Fruit fly (Drosophila melanogaster) whole organism, adult: Measurements from ENCODE around the gene sfl.

Experiments
- CG11617 ChIP-seq: fragments of 200-800 bp; sonication (Bioruptor generic); optimal IDR thresholded peaks from 2 replicates; lab custom pipeline; 2017; ENCODE audit warnings: mild to moderate bottlenecking, missing biosample characterization, missing genetic modification reagents, missing genetic modification characterization
- CG12768 ChIP-seq: fragments of 200-800 bp; sonication (Bioruptor generic); optimal IDR thresholded peaks from 2 replicates; lab custom pipeline; 2017; ENCODE audit warnings: missing biosample characterization, missing genetic modification characterization, mild to moderate bottlenecking, moderate library complexity, missing genetic modification reagents
- CG14711 ChIP-seq: fragments of 200-800 bp; sonication (Bioruptor generic); optimal IDR thresholded peaks from 2 replicates; lab custom pipeline; 2018; ENCODE audit warnings: missing biosample characterization, mild to moderate bottlenecking, missing genetic modification characterization, moderate library complexity
- CG1620 ChIP-seq: fragments of 200-800 bp; sonication (Bioruptor generic); optimal IDR thresholded peaks from 2 replicates; lab custom pipeline; 2016; ENCODE audit warnings: missing biosample characterization, missing genetic modification characterization
- CG33017 ChIP-seq: fragments of 200-800 bp; sonication (Bioruptor generic); optimal IDR thresholded peaks from 2 replicates; lab custom pipeline; 2018; ENCODE audit warnings: missing biosample characterization, mild to moderate bottlenecking, missing genetic modification characterization, moderate library complexity
- CG5204 ChIP-seq: fragments of 200-800 bp; sonication (Bioruptor generic); optimal IDR thresholded peaks from 2 replicates; lab custom pipeline; 2016; ENCODE audit warnings: missing biosample characterization, missing genetic modification characterization
- CG7045 ChIP-seq: fragments of 200-800 bp; sonication (Bioruptor generic); optimal IDR thresholded peaks from 2 replicates; lab custom pipeline; 2017; ENCODE audit warnings: missing biosample characterization, mild to moderate bottlenecking, missing genetic modification characterization
- CG7101 ChIP-seq: fragments of 200-800 bp; sonication (Bioruptor generic); optimal IDR thresholded peaks from 2 replicates; lab custom pipeline; 2018; ENCODE audit warnings: missing biosample characterization, mild to moderate bottlenecking, missing genetic modification characterization, moderate library complexity
- Clk ChIP-seq: fragments of 200-800 bp; sonication (Bioruptor generic); optimal IDR thresholded peaks from 2 replicates; lab custom pipeline; 2017; ENCODE audit warnings: missing biosample characterization, missing genetic modification characterization
- Crg-1 ChIP-seq: fragments of 200-800 bp; sonication (Bioruptor generic); optimal IDR thresholded peaks from 2 replicates; lab custom pipeline; 2016; ENCODE audit warnings: missing biosample characterization, missing genetic modification characterization
- Hr96 ChIP-seq: fragments of 200-800 bp; sonication (Bioruptor generic); optimal IDR thresholded peaks from 2 replicates; lab custom pipeline; 2016; ENCODE audit warnings: missing biosample characterization, missing genetic modification characterization
- Mnt ChIP-seq: fragments of 200-800 bp; sonication (Bioruptor generic); optimal IDR thresholded peaks from 2 replicates; lab custom pipeline; 2016; ENCODE audit warnings: missing biosample characterization, mild to moderate bottlenecking, missing genetic modification characterization
- bab1 ChIP-seq: fragments of 200-800 bp; sonication (Bioruptor generic); optimal IDR thresholded peaks from 3 replicates; lab custom pipeline; 2019; ENCODE audit warnings: missing biosample characterization, mild to moderate bottlenecking, missing genetic modification characterization, moderate library complexity
- cic ChIP-seq: fragments of 200-800 bp; sonication (Bioruptor generic); optimal IDR thresholded peaks from 2 replicates; lab custom pipeline; 2017; ENCODE audit warnings: missing biosample characterization, mild to moderate bottlenecking, missing genetic modification characterization, moderate library complexity
- cnc ChIP-seq, 2 experiments: fragments of >200 bp; optimal IDR thresholded peaks; 2 replicates each; lab custom pipeline; 2017
- kay ChIP-seq: fragments of 200-800 bp; sonication (Bioruptor generic); peaks from one replicate; lab custom pipeline; 2016; ENCODE audit warnings: missing biosample characterization, missing genetic modification characterization, borderline replicate concordance
- ovo ChIP-seq: fragments of 200-800 bp; sonication (Bioruptor generic); optimal IDR thresholded peaks from 2 replicates; lab custom pipeline; 2016; ENCODE audit warnings: missing biosample characterization, missing genetic modification characterization
- pad ChIP-seq: fragments of 200-800 bp; sonication (Bioruptor generic); optimal IDR thresholded peaks from 3 replicates; lab custom pipeline; 2017; ENCODE audit warnings: missing biosample characterization, missing genetic modification characterization, mild to moderate bottlenecking, moderate library complexity, missing genetic modification reagents
- tj ChIP-seq: fragments of 200-800 bp; sonication (Bioruptor generic); optimal IDR thresholded peaks from 3 replicates; lab custom pipeline; 2017; ENCODE audit warnings: missing biosample characterization, mild to moderate bottlenecking, missing genetic modification characterization, moderate library complexity
- toe ChIP-seq: fragments of 200-800 bp; sonication (Bioruptor generic); optimal IDR thresholded peaks from 2 replicates; lab custom pipeline; 2016; ENCODE audit warnings: missing biosample characterization, missing genetic modification characterization

Gene sfl

DNA sequence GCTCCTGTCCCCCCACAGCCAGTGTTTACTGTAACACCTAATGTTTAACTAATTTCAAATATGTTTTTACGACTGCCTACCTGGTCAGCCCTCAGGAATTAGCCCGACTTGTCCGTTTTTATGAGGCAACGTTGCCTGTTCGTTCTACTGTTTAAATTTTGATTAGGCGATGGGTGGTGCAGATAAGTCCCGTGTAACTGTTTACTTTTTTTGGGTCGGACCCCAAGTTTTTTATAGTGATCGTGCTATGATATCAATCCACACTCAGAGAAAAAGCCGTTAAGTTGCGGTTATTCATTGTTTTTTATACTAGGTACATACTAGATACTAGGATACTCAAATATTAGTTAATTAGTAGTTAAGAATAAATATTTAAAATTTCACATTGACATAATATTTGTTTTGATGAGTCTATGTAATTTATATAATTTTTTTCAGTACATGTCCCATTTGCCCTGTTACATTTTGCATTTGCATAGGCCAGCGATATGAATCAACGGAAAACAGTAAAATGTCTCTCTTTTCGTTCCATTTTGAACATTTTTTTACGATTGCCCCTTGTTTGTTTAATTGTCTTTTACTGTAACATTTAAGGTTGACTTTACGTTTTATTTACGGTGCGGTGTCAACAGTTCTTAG lies 27.7 kb upstream of the sfl start:
- TF ChIP-seq CG5204 (GFP tag; lab: Kevin White, UChicago) (no peak), CG33017 (tag; lab: Kevin White, UChicago) (no peak), CG12768 (no peak), ovo (GFP tag; lab: Kevin White, UChicago) (no peak), cnc (optimal IDR thresholded peaks at IDR 0.05; lab: Kevin White, UChicago) (no peak), Crg-1 (GFP tag; lab: Kevin White, UChicago) (no peak)

dm6 chr3L:6469508-6469907 lies 26.0 kb upstream of the sfl start:
- TF ChIP-seq Clk (GFP tag; lab: Kevin White, UChicago), result no peak
- TF ChIP-seq Crg-1 (GFP tag; lab: Kevin White, UChicago), result no peak

DNA sequence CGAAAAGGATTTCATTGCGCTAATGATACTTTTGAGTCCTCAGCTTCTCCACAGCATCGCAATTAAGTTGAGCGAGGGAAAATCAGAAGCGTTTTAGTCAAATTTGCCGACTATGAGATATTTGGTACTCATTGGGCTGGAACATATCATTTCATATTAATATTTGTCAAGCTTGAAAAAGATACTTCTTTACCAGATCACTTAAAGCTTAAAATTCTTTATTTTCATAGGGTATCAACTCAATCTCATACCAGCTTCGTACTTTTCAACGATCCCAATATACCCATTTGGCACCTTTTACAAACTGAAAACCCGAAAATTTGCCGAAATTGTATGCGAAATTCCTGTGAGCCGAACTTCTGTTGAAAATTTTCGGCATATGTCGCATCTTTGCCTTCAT lies 23.7 kb upstream of the sfl start:
- TF ChIP-seq Hr96 (GFP tag; lab: Kevin White, UChicago), result no peak
- TF ChIP-seq bab1 (GFP tag; lab: Kevin White, UChicago), result no peak
- TF ChIP-seq CG11617 (GFP tag; lab: Kevin White, UChicago), result no peak
- TF ChIP-seq kay (GFP tag; lab: Kevin White, UChicago), result no peak
- TF ChIP-seq CG1620 (GFP tag; lab: Kevin White, UChicago), result no peak
- no peak for TF ChIP-seq CG12768
- no peak for TF ChIP-seq toe
- no peak for TF ChIP-seq Clk (GFP tag; lab: Kevin White, UChicago)
- no peak for TF ChIP-seq CG33017 (tag; lab: Kevin White, UChicago)
- TF ChIP-seq cic, result no peak
- no peak for TF ChIP-seq CG5204 (GFP tag; lab: Kevin White, UChicago)
- no peak for TF ChIP-seq pad (GFP tag; lab: Kevin White, UChicago)
- no peak for TF ChIP-seq cnc (optimal IDR thresholded peaks at IDR 0.05; lab: Kevin White, UChicago)
- TF ChIP-seq CG14711 (tag; lab: Kevin White, UChicago), result no peak
- TF ChIP-seq Mnt, result no peak

DNA sequence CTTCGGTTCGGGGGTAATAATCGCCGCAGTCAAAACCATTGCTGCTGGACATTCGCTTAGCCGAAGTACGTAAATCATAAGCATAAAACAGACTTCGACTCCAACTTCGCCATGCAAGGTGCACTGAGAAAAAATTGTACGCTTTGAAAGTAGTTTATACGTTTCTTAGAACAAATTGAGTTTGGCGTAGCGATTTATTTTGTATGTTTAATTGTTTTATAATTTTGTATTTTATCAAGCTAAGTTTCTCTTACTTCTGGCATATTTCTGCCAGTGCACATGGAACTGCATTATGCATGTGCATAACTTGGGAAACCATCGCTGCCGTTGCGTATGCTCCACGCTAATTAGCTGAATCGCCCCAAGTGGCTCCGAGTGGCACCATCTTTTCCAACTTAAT lies 12.6 kb upstream of the sfl start:
- no peak for TF ChIP-seq CG14711 (tag; lab: Kevin White, UChicago)

DNA sequence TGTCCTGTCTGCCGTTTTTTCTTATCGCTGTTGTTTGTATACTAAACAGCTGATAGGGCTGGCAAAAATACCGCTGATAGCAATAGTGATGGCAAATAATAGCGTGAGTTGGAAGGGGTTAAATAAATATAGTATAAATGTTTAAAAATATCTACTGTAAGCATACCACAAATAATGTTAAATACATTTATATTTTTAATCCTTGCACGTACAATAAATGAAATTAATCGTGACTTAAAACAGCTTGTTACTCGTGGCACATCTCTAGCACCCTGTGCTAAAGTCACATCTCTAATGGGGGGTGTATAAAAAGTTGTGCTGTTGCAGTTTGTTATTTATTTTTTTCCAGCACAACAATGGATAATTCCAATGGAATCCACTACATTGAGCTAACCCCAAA lies 7.1 kb upstream of the sfl start, which contains the start of the genes CG10147 and Bulli:
Gene CG10147 (minus strand): TSS at position 20 of the 400 bp plus-strand sequence.
Gene Bulli (plus strand): TSS at position 277 of the 400 bp plus-strand sequence.
- TF ChIP-seq Clk (GFP tag; lab: Kevin White, UChicago), result peak; percentile 91
- TF ChIP-seq CG1620 (GFP tag; lab: Kevin White, UChicago), result peak; percentile 98
- TF ChIP-seq CG12768, result peak; percentile 91
- TF ChIP-seq Hr96 (GFP tag; lab: Kevin White, UChicago), result peak; percentile 85
- peak; percentile 94 for TF ChIP-seq Crg-1 (GFP tag; lab: Kevin White, UChicago)
- peak; percentile 83 for TF ChIP-seq CG33017 (tag; lab: Kevin White, UChicago)
- peak; percentile 89 for TF ChIP-seq Mnt
- no peak for TF ChIP-seq cnc (optimal IDR thresholded peaks at IDR 0.05; lab: Kevin White, UChicago)
- peak; percentile 96 for TF ChIP-seq toe
- TF ChIP-seq CG7101 (tag; lab: Kevin White, UChicago), result peak; percentile 94
- peak; percentile 94 for TF ChIP-seq CG11617 (GFP tag; lab: Kevin White, UChicago)
- peak; percentile 95 for TF ChIP-seq CG7045 (GFP tag; lab: Kevin White, UChicago)
- peak; percentile 93 for TF ChIP-seq kay (GFP tag; lab: Kevin White, UChicago)
- TF ChIP-seq cic, result peak; percentile 49
- TF ChIP-seq pad (GFP tag; lab: Kevin White, UChicago), result peak; percentile 83
- peak; percentile 86 for TF ChIP-seq tj (GFP tag; lab: Kevin White, UChicago)
- TF ChIP-seq ovo (GFP tag; lab: Kevin White, UChicago), result peak; percentile 92
- TF ChIP-seq CG14711 (tag; lab: Kevin White, UChicago), result peak; percentile 92
- peak; percentile 95 for TF ChIP-seq CG5204 (GFP tag; lab: Kevin White, UChicago)
- TF ChIP-seq bab1 (GFP tag; lab: Kevin White, UChicago), result peak; percentile 96

DNA sequence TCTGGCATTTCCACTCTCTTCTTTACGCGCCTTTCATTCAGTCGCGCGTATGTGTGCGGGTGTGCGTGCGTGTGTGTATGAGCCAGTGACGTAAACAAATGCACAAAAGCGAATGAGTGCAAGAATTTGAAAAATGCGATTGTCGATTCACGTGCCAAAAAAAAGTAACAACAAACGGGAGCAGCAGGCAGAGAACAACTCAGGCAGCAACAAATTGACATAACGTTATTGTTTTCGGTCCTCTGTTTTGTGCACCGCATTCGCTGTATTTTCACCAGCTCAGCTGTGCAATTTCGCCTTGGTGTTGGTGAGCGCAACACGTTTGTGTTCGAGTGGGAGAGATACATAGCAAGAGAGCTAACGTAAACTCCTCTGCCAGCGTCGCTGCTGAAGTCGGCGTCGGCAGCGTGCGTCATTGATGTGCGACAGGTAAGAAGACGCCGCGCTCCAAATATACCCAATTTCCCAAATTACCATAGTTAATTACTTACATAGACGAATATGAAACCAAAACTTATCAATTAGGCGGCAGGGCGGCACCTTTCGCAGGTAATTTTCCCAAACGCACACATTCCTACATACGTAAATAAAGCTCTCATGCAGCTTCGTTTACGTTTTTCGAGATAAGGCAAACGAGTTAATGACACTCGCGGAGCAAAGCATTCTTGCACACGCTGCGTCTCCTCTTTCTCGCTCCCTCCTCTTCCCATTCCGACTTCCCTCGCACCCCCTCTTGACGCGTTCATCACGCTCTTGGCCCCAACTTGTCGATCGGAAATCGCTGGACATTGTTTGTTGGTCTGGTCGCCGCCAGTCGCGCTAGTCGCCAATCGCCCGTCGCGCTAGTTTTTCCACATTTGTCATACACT lies 807 bp downstream of the sfl start:
- no peak for TF ChIP-seq CG12768
- TF ChIP-seq CG11617 (GFP tag; lab: Kevin White, UChicago), result no peak
- TF ChIP-seq cic, result peak; percentile 69
- no peak for TF ChIP-seq ovo (GFP tag; lab: Kevin White, UChicago)
- no peak for TF ChIP-seq cnc (optimal IDR thresholded peaks at IDR 0.05; lab: Kevin White, UChicago)
- TF ChIP-seq CG14711 (tag; lab: Kevin White, UChicago), result no peak
- TF ChIP-seq toe, result no peak
- TF ChIP-seq Mnt, result peak; percentile 69
- TF ChIP-seq Crg-1 (GFP tag; lab: Kevin White, UChicago), result no peak
- peak; percentile 12 for TF ChIP-seq kay (GFP tag; lab: Kevin White, UChicago)
